Fruit fly (Drosophila melanogaster): ENCODE measurements around the gene CG14285.

CG14285 gene

dm6 chr3R:19014742-19015422, 10.0 kb upstream of the CG14285 start (continued):
- TF ChIP-seq scrt (GFP tag; optimal IDR thresholded peaks at IDR 0.05) (no peak), az2 (GFP tag; optimal IDR thresholded peaks at IDR 0.05) (peak; percentile 45), CG5180 (GFP tag; optimal IDR thresholded peaks at IDR 0.05) (peak; percentile 5), CG1024 (GFP tag; IDR thresholded peaks at IDR 0.05) (peak; percentile 58), gce (GFP tag; IDR thresholded peaks at IDR 0.05) (0 out of 3 replicates have a peak, but pooled peaks have one; percentile 38), hkb (optimal IDR thresholded peaks at IDR 0.05) (no peak), hkb (GFP tag; IDR thresholded peaks at IDR 0.05) (peak; percentile 55), CHES-1-like (GFP tag; optimal IDR thresholded peaks at IDR 0.05) (no peak), CG3838 (GFP tag; optimal IDR thresholded peaks at IDR 0.05) (no peak), CG4820 (GFP tag; optimal IDR thresholded peaks at IDR 0.05) (peak; percentile 25), Taf1 (GFP tag; IDR thresholded peaks at IDR 0.05) (no peak), CG7556 (GFP tag; optimal IDR thresholded peaks at IDR 0.05) (peak; percentile 15), sim (GFP tag; IDR thresholded peaks at IDR 0.05) (peak; percentile 69), sqz (GFP tag; optimal IDR thresholded peaks at IDR 0.05) (peak; percentile 2), Mes4 (GFP tag; optimal IDR thresholded peaks at IDR 0.05) (no peak), PHDP (tag; optimal IDR thresholded peaks at IDR 0.05) (peak; percentile 37), ttk (GFP tag; IDR thresholded peaks at IDR 0.05) (peak; percentile 62), Hr39 (optimal IDR thresholded peaks at IDR 0.05) (no peak), Hr3 (GFP tag; optimal IDR thresholded peaks at IDR 0.05) (peak; percentile 39), CG3407 (GFP tag; optimal IDR thresholded peaks at IDR 0.05) (peak; percentile 9), ap (GFP tag; IDR thresholded peaks at IDR 0.05) (0 out of 2 replicates have a peak, but pooled peaks have one; percentile 5), tll (GFP tag; optimal IDR thresholded peaks at IDR 0.05) (no peak), Ets65A (GFP tag) (peak; percentile 1), CG13775 (GFP tag; optimal IDR thresholded peaks at IDR 0.05) (peak; percentile 28), CG1233 (GFP tag; optimal IDR thresholded peaks at IDR 0.05) (no peak), Meics (GFP tag; optimal IDR thresholded peaks at IDR 0.05) (no peak), CG3065 (GFP tag; optimal IDR thresholded peaks at IDR 0.05) (peak; percentile 17), ara (GFP tag; IDR thresholded peaks at IDR 0.05) (peak; percentile 38; the same call in 1 of the 2 replicates), Max (GFP tag; optimal IDR thresholded peaks at IDR 0.05) (no peak), cg (GFP tag; optimal IDR thresholded peaks at IDR 0.05) (no peak), E2f2 (GFP tag; IDR thresholded peaks at IDR 0.05) (peak; percentile 30; the same call in 1 of the 2 replicates), fu2 (GFP tag; optimal IDR thresholded peaks at IDR 0.05) (no peak), NfI (GFP tag; optimal IDR thresholded peaks at IDR 0.05) (no peak), CG7372 (GFP tag; IDR thresholded peaks at IDR 0.05) (no peak), CG34376 (GFP tag; optimal IDR thresholded peaks at IDR 0.05) (no peak), tgo (GFP tag; IDR thresholded peaks at IDR 0.05) (peak; percentile 14; the same call in 1 of the 3 replicates), CG15601 (tag; optimal IDR thresholded peaks at IDR 0.05) (peak; percentile 65), Bdp1 (GFP tag; optimal IDR thresholded peaks at IDR 0.05) (no peak), CG10267 (tag; optimal IDR thresholded peaks at IDR 0.05) (peak; percentile 52), ac (GFP tag; optimal IDR thresholded peaks at IDR 0.05) (no peak), D19A (tag; optimal IDR thresholded peaks at IDR 0.05) (peak; percentile 52), Tbp (GFP tag; optimal IDR thresholded peaks at IDR 0.05) (no peak), gem (tag; optimal IDR thresholded peaks at IDR 0.05) (peak; percentile 74), CG17912 (GFP tag; optimal IDR thresholded peaks at IDR 0.05) (no peak), Hr78 (GFP tag; optimal IDR thresholded peaks at IDR 0.05) (peak in 1 of 2 experiments; percentile 42), sens (GFP tag) (peak; percentile 78), Sox102F (GFP tag; optimal IDR thresholded peaks at IDR 0.05) (peak; percentile 78), CG13424 (tag; optimal IDR thresholded peaks at IDR 0.05) (peak; percentile 50), Atf6 (GFP tag; IDR thresholded peaks at IDR 0.05) (no peak), HHEX (GFP tag; optimal IDR thresholded peaks at IDR 0.05) (peak; percentile 3)

Measured in whole organism, embryonic.